Fruit fly (Drosophila melanogaster): Measurements from ENCODE around the gene Sfp24Bd.

Sfp24Bd gene

dm6 chr2L:3647521-3648172, 21.3 kb downstream of the Sfp24Bd start:
- TF ChIP-seq Met (GFP tag; optimal IDR thresholded peaks at IDR 0.05) (peak; percentile 44), CG4318 (GFP tag; optimal IDR thresholded peaks at IDR 0.05) (peak; percentile 4), CG32006 (GFP tag; optimal IDR thresholded peaks at IDR 0.05) (peak; percentile 59), CG10669 (GFP tag; optimal IDR thresholded peaks at IDR 0.05) (no peak), CG6808 (GFP tag; optimal IDR thresholded peaks at IDR 0.05) (no peak), CG11762 (GFP tag; optimal IDR thresholded peaks at IDR 0.05; ENCODE audit: insufficient read depth) (peak; percentile 36), achi (GFP tag; optimal IDR thresholded peaks at IDR 0.05) (peak; percentile 10), ss (GFP tag; optimal IDR thresholded peaks at IDR 0.05) (peak in 1 of 2 experiments; percentile 17), salr (GFP tag; optimal IDR thresholded peaks at IDR 0.05) (no peak), CG8319 (GFP tag; optimal IDR thresholded peaks at IDR 0.05) (no peak), CG3919 (GFP tag; optimal IDR thresholded peaks at IDR 0.05) (peak; percentile 38), Hr38 (GFP tag; optimal IDR thresholded peaks at IDR 0.05) (no peak), acj6 (GFP tag; optimal IDR thresholded peaks at IDR 0.05) (peak; percentile 67), fd59A (GFP tag; optimal IDR thresholded peaks at IDR 0.05) (no peak), vri (GFP tag; optimal IDR thresholded peaks at IDR 0.05) (peak; percentile 86), Sox102F (GFP tag; optimal IDR thresholded peaks at IDR 0.05) (peak; percentile 61), Smox (GFP tag; optimal IDR thresholded peaks at IDR 0.05) (peak; percentile 39), svp (GFP tag) (peak; percentile 80), CG8632 (GFP tag; optimal IDR thresholded peaks at IDR 0.05) (peak; percentile 13), CG7368 (GFP tag; optimal IDR thresholded peaks at IDR 0.05) (peak; percentile 35), CG6276 (GFP tag; optimal IDR thresholded peaks at IDR 0.05) (peak; percentile 53), Lpt (GFP tag; optimal IDR thresholded peaks at IDR 0.05) (no peak), dac (GFP tag; optimal IDR thresholded peaks at IDR 0.05) (no peak), Eip78C (GFP tag) (peak; percentile 47), CG3032 (tag; optimal IDR thresholded peaks at IDR 0.05) (no peak), OdsH (GFP tag; optimal IDR thresholded peaks at IDR 0.05) (peak; percentile 61), CG1621 (tag; optimal IDR thresholded peaks at IDR 0.05) (no peak), pdm3 (GFP tag; optimal IDR thresholded peaks at IDR 0.05) (peak; percentile 60), Eip75B (GFP tag; optimal IDR thresholded peaks at IDR 0.05) (no peak), dsx (GFP tag; optimal IDR thresholded peaks at IDR 0.05; ENCODE audit: poor library complexity, severe bottlenecking) (peak; percentile 1), CG15336 (GFP tag; IDR thresholded peaks at IDR 0.05) (peak; percentile 35; the same call in 1 of the 2 replicates), topi (GFP tag; optimal IDR thresholded peaks at IDR 0.05) (peak; percentile 1), fd85E (GFP tag; optimal IDR thresholded peaks at IDR 0.05) (no peak), fkh (GFP tag; optimal IDR thresholded peaks at IDR 0.05) (peak; percentile 46), CG6854 (GFP tag; optimal IDR thresholded peaks at IDR 0.05) (no peak), CG16779 (tag; optimal IDR thresholded peaks at IDR 0.05) (peak; percentile 5), CG11294 (GFP tag; IDR thresholded peaks at IDR 0.05) (no peak; the same call in 1 of the 2 replicates), Hr4 (GFP tag; optimal IDR thresholded peaks at IDR 0.05) (peak; percentile 46), lz (GFP tag; optimal IDR thresholded peaks at IDR 0.05) (peak; percentile 36), Sox15 (GFP tag; optimal IDR thresholded peaks at IDR 0.05) (no peak), CG10631 (GFP tag; optimal IDR thresholded peaks at IDR 0.05) (peak; percentile 12), net (GFP tag; optimal IDR thresholded peaks at IDR 0.05) (peak; percentile 26), CG8119 (GFP tag; IDR thresholded peaks at IDR 0.05) (peak; percentile 49; the same call in 2 of the 3 replicates), Hr39 (GFP tag; optimal IDR thresholded peaks at IDR 0.05) (peak; percentile 34), Gug (GFP tag; IDR thresholded peaks at IDR 0.05) (peak; percentile 43), Ets21C (GFP tag; optimal IDR thresholded peaks at IDR 0.05) (peak; percentile 30), eg (GFP tag; IDR thresholded peaks at IDR 0.05) (peak; percentile 73), CG31627 (GFP tag; optimal IDR thresholded peaks at IDR 0.05) (peak; percentile 33), CG6792 (GFP tag; optimal IDR thresholded peaks at IDR 0.05) (no peak), Eip93F (GFP tag; optimal IDR thresholded peaks at IDR 0.05) (no peak), CG9139 (GFP tag; optimal IDR thresholded peaks at IDR 0.05) (no peak)
